Fruit fly (Drosophila melanogaster): ENCODE measurements around the gene sip2.

The sip2 gene

DNA sequence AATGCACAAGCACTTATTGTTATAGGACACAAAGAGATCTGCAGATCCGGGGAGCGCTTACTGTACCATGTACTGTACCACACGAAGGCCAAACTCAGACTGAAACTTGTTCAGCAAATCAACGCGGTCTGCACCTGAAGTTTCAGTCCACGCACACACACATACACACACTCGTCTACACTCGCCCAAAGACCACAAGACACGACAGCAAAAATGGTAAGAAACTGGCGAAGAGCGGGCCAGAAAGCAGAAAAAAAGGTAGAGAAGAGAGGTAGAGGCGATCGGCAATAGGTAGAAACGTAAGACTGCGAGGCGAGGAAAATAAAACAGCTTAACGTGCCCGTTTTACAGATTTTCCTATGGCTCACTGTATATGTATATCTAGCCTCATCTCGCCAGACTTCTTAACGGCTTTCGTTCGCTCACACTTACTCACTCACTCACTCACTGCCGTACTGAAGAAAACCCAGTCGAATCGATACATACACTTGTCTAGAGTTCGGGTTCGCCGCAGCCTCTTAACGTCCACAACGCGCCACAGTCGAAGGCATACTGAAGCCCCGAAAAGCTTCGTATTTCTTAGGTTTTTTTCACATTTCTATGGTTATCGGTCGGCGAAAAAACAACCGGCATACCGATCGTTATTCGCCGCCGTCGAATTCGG, 46.1 kb upstream of the sip2 start, which contains the start of gene uif (continued):
- TF ChIP-seq az2 (GFP tag; optimal IDR thresholded peaks at IDR 0.05) = no peak
- TF ChIP-seq cas (GFP tag; IDR thresholded peaks at IDR 0.05) = no peak
- no peak for TF ChIP-seq Gug (GFP tag; IDR thresholded peaks at IDR 0.05)
- no peak for TF ChIP-seq prd (optimal IDR thresholded peaks at IDR 0.05)
- TF ChIP-seq prd (GFP tag; IDR thresholded peaks at IDR 0.05) = 0 out of 3 replicates have a peak, but pooled peaks have one; percentile 9
- TF ChIP-seq zf30C (GFP tag; optimal IDR thresholded peaks at IDR 0.05) = peak; percentile 26
- TF ChIP-seq scrt (GFP tag; optimal IDR thresholded peaks at IDR 0.05) = no peak
- no peak for TF ChIP-seq Lpt (GFP tag; optimal IDR thresholded peaks at IDR 0.05)
- no peak for TF ChIP-seq CG12155 (GFP tag; optimal IDR thresholded peaks at IDR 0.05)
- TF ChIP-seq MESR4 (GFP tag; optimal IDR thresholded peaks at IDR 0.05) = no peak
- TF ChIP-seq Trl (optimal IDR thresholded peaks at IDR 0.05) = peak in 1 of 2 experiments; percentile 46
- TF ChIP-seq Trl (GFP tag; optimal IDR thresholded peaks at IDR 0.05) = no peak
- TF ChIP-seq HLH54F (GFP tag; optimal IDR thresholded peaks at IDR 0.05) = no peak
- TF ChIP-seq Hmr (GFP tag; optimal IDR thresholded peaks at IDR 0.05) = no peak
- no peak for TF ChIP-seq CG1024 (GFP tag; IDR thresholded peaks at IDR 0.05)
- TF ChIP-seq nom (GFP tag; optimal IDR thresholded peaks at IDR 0.05) = peak; percentile 43
- 0 out of 2 replicates have a peak, but pooled peaks have one; percentile 26 for TF ChIP-seq bbx (GFP tag; IDR thresholded peaks at IDR 0.05; ENCODE audit: partially characterized antibody)
- no peak for TF ChIP-seq CG10321 (GFP tag; IDR thresholded peaks at IDR 0.05)
- no peak for TF ChIP-seq CG17361 (GFP tag; IDR thresholded peaks at IDR 0.05)
- TF ChIP-seq CG1792 (GFP tag; optimal IDR thresholded peaks at IDR 0.05) = no peak
- TF ChIP-seq vvl (GFP tag; IDR thresholded peaks at IDR 0.05) = 0 out of 2 replicates have a peak, but pooled peaks have one; percentile 37
- TF ChIP-seq Dp (GFP tag; optimal IDR thresholded peaks at IDR 0.05) = no peak
- TF ChIP-seq Bdp1 (GFP tag; optimal IDR thresholded peaks at IDR 0.05) = no peak
- TF ChIP-seq CG4854 (GFP tag; optimal IDR thresholded peaks at IDR 0.05) = no peak
- TF ChIP-seq chm (GFP tag; IDR thresholded peaks at IDR 0.05) = peak; percentile 48; the same call in 1 of the 2 replicates
- no peak for TF ChIP-seq CG15696 (tag; optimal IDR thresholded peaks at IDR 0.05)
- no peak for TF ChIP-seq da (GFP tag; optimal IDR thresholded peaks at IDR 0.05)
- TF ChIP-seq gcm (GFP tag; optimal IDR thresholded peaks at IDR 0.05) = no peak
- no peak for TF ChIP-seq bab2 (GFP tag; optimal IDR thresholded peaks at IDR 0.05)
- TF ChIP-seq Side (GFP tag; optimal IDR thresholded peaks at IDR 0.05) = no peak
- no peak for TF ChIP-seq CG6272 (GFP tag; IDR thresholded peaks at IDR 0.05)
- peak; percentile 95 for TF ChIP-seq pros (GFP tag; optimal IDR thresholded peaks at IDR 0.05)
- TF ChIP-seq HLH4C (GFP tag; IDR thresholded peaks at IDR 0.05; ENCODE audit: partially characterized antibody) = no peak
- no peak for TF ChIP-seq CG17802 (tag; optimal IDR thresholded peaks at IDR 0.05)
- TF ChIP-seq CG11560 (tag; IDR thresholded peaks at IDR 0.05) = no peak
- no peak for TF ChIP-seq CG15073 (GFP tag; optimal IDR thresholded peaks at IDR 0.05)
- no peak for TF ChIP-seq esg (GFP tag; conservative IDR thresholded peaks at IDR 0.05)
- 0 out of 3 replicates have a peak, but pooled peaks have one; percentile 12 for TF ChIP-seq zen2 (GFP tag; IDR thresholded peaks at IDR 0.05; ENCODE audit: partially characterized antibody)
- no peak for TF ChIP-seq CG9215 (GFP tag; IDR thresholded peaks at IDR 0.05)
- no peak for TF ChIP-seq NfI (GFP tag; optimal IDR thresholded peaks at IDR 0.05)
- 0 out of 2 replicates have a peak, but pooled peaks have one; percentile 21 for TF ChIP-seq hbn (GFP tag; IDR thresholded peaks at IDR 0.05; ENCODE audit: partially characterized antibody)
- peak; percentile 77 for TF ChIP-seq Jarid2 (GFP tag; optimal IDR thresholded peaks at IDR 0.05)
- peak; percentile 4 for TF ChIP-seq sens (GFP tag)
- no peak for TF ChIP-seq bcd (GFP tag; optimal IDR thresholded peaks at IDR 0.05)
- no peak for TF ChIP-seq stwl (tag; optimal IDR thresholded peaks at IDR 0.05)
- TF ChIP-seq CG34376 (GFP tag; optimal IDR thresholded peaks at IDR 0.05) = no peak
- 0 out of 2 replicates have a peak, but pooled peaks have one; percentile 24 for TF ChIP-seq nerfin-2 (GFP tag; IDR thresholded peaks at IDR 0.05; ENCODE audit: partially characterized antibody)
- no peak for TF ChIP-seq Hr39 (optimal IDR thresholded peaks at IDR 0.05)
- TF ChIP-seq CG12104 (GFP tag; optimal IDR thresholded peaks at IDR 0.05) = no peak
- peak; percentile 27 for TF ChIP-seq D19A (tag; optimal IDR thresholded peaks at IDR 0.05)
- TF ChIP-seq fd96Cb (tag; optimal IDR thresholded peaks at IDR 0.05) = no peak

Data from whole organism, embryonic.